Worm (Caenorhabditis elegans) whole organism, L2 larva: ENCODE results near the gene C17C3.3.

Source experiments
- F13H6.1 ChIP-seq: sonication (generic microtip); optimal IDR thresholded peaks from 2 replicates; lab custom pipeline; 2016; ENCODE audit warnings: missing genetic modification characterization, missing compliant biosample characterization
- R02D3.7 ChIP-seq: fragments of 150-350 bp; optimal IDR thresholded peaks from 2 replicates; lab custom pipeline; 2014; ENCODE audit warnings: missing biosample characterization, missing genetic modification characterization
- Y55F3AM.14 ChIP-seq: fragments of 200-800 bp; sonication (Bioruptor generic); optimal IDR thresholded peaks from 2 replicates; lab custom pipeline; 2018; ENCODE audit warnings: mild to moderate bottlenecking, missing genetic modification characterization, missing compliant biosample characterization
- ZK546.5 ChIP-seq: sonication (generic microtip); optimal IDR thresholded peaks from 2 replicates; lab custom pipeline; 2017; ENCODE audit warnings: missing biosample characterization, missing genetic modification characterization
- aly-2 ChIP-seq: fragments of 150-350 bp; optimal IDR thresholded peaks from 2 replicates; lab custom pipeline; 2014; ENCODE audit warnings: missing biosample characterization, missing genetic modification characterization
- blmp-1 ChIP-seq: sonication (generic microtip); optimal IDR thresholded peaks from 2 replicates; lab custom pipeline; 2017; ENCODE audit warnings: missing genetic modification characterization, mild to moderate bottlenecking, missing compliant biosample characterization, antibody characterized with exemption, moderate library complexity; ENCODE audit not compliant: insufficient read depth
- ceh-16 ChIP-seq: fragments of 150-350 bp; optimal IDR thresholded peaks from 2 replicates; lab custom pipeline; 2014; ENCODE audit warnings: missing biosample characterization, missing genetic modification characterization
- crh-2 ChIP-seq: sonication (generic microtip); optimal IDR thresholded peaks from 2 replicates; lab custom pipeline; 2017; ENCODE audit warnings: missing biosample characterization, missing genetic modification characterization
- dmd-4 ChIP-seq: sonication (generic microtip); optimal IDR thresholded peaks from 2 replicates; lab custom pipeline; 2017; ENCODE audit warnings: missing biosample characterization, missing genetic modification characterization
- elt-3 ChIP-seq: sonication (generic microtip); optimal IDR thresholded peaks from 2 replicates; lab custom pipeline; 2017; ENCODE audit warnings: missing biosample characterization, missing genetic modification characterization
- fos-1 ChIP-seq: fragments of 150-350 bp; optimal IDR thresholded peaks from 2 replicates; lab custom pipeline; 2014; ENCODE audit warnings: missing biosample characterization, missing genetic modification characterization
- gmeb-1 ChIP-seq: fragments of 150-350 bp; optimal IDR thresholded peaks from 2 replicates; lab custom pipeline; 2014; ENCODE audit warnings: missing biosample characterization, missing genetic modification characterization
- lin-13 ChIP-seq: fragments of 150-350 bp; optimal IDR thresholded peaks from 2 replicates; lab custom pipeline; 2014; ENCODE audit warnings: missing biosample characterization, missing genetic modification reagents, missing genetic modification characterization
- lin-39 ChIP-seq: fragments of 150-350 bp; optimal IDR thresholded peaks from 2 replicates; lab custom pipeline; 2014; ENCODE audit warnings: missing biosample characterization, missing genetic modification reagents, missing genetic modification characterization
- lsy-2 ChIP-seq, 2 experiments: fragments of 150-350 bp in 1 of 2; sonication (generic microtip) in 1 of 2; optimal IDR thresholded peaks; 2 replicates each; lab custom pipeline; 2014 to 2017; ENCODE audit warnings: missing biosample characterization in 2 of 2, missing genetic modification characterization in 2 of 2
- mab-5 ChIP-seq: fragments of 150-350 bp; optimal IDR thresholded peaks from 2 replicates; lab custom pipeline; 2014; ENCODE audit warnings: missing biosample characterization, missing genetic modification characterization
- mdl-1 ChIP-seq, 2 experiments: fragments of 150-350 bp in 1 of 2; sonication (generic microtip) in 1 of 2; optimal IDR thresholded peaks; 2 replicates each; lab custom pipeline; 2017; ENCODE audit warnings: missing biosample characterization in 2 of 2, missing genetic modification characterization in 2 of 2
- nhr-10 ChIP-seq: sonication (generic microtip); optimal IDR thresholded peaks from 2 replicates; lab custom pipeline; 2017; ENCODE audit warnings: missing biosample characterization, missing genetic modification characterization
- nhr-11 ChIP-seq: fragments of 150-350 bp; optimal IDR thresholded peaks from 2 replicates; lab custom pipeline; 2014; ENCODE audit warnings: missing biosample characterization, missing genetic modification characterization
- nhr-12 ChIP-seq: fragments of 150-350 bp; optimal IDR thresholded peaks from 2 replicates; lab custom pipeline; 2014; ENCODE audit warnings: missing biosample characterization, missing genetic modification characterization
- nhr-23 ChIP-seq: fragments of 150-350 bp; optimal IDR thresholded peaks from 2 replicates; lab custom pipeline; 2014; ENCODE audit warnings: missing biosample characterization, missing genetic modification reagents, missing genetic modification characterization
- nhr-237 ChIP-seq: fragments of 150-350 bp; optimal IDR thresholded peaks from 2 replicates; lab custom pipeline; 2014; ENCODE audit warnings: missing biosample characterization, missing genetic modification characterization
- nhr-25 ChIP-seq: fragments of 150-350 bp; sonication (generic microtip); optimal IDR thresholded peaks from 3 replicates; lab custom pipeline; 2014; ENCODE audit warnings: missing biosample characterization, missing genetic modification characterization
- sma-3 ChIP-seq: sonication (generic microtip); optimal IDR thresholded peaks from 2 replicates; lab custom pipeline; 2016; ENCODE audit warnings: missing genetic modification reagents, missing genetic modification characterization, missing compliant biosample characterization
- sma-9 ChIP-seq, 2 experiments: fragments of 150-350 bp in 1 of 2; sonication (generic microtip) in 1 of 2; optimal IDR thresholded peaks; 2 replicates each; lab custom pipeline; 2014 to 2016; ENCODE audit warnings: missing genetic modification characterization in 2 of 2, mild to moderate bottlenecking in 1 of 2, missing biosample characterization in 1 of 2, missing compliant biosample characterization in 1 of 2, missing genetic modification reagents in 1 of 2, moderate library complexity in 1 of 2
- snpc-4 ChIP-seq: fragments of 150-350 bp; optimal IDR thresholded peaks from 2 replicates; lab custom pipeline; 2014; ENCODE audit warnings: missing biosample characterization, missing genetic modification characterization
- unc-39 ChIP-seq: fragments of 150-350 bp; optimal IDR thresholded peaks from 2 replicates; lab custom pipeline; 2014; ENCODE audit warnings: missing biosample characterization, missing genetic modification characterization
- unc-55 ChIP-seq: fragments of 150-350 bp; sonication (generic microtip); optimal IDR thresholded peaks from 3 replicates; lab custom pipeline; 2014; ENCODE audit warnings: missing biosample characterization, missing genetic modification reagents, missing genetic modification characterization
- unc-62 ChIP-seq: fragments of 150-350 bp; optimal IDR thresholded peaks from 2 replicates; lab custom pipeline; 2014; ENCODE audit warnings: missing biosample characterization, missing genetic modification reagents, missing genetic modification characterization
- zag-1 ChIP-seq: fragments of 150-350 bp; optimal IDR thresholded peaks from 2 replicates; lab custom pipeline; 2014; ENCODE audit warnings: missing biosample characterization, missing genetic modification characterization
- ztf-1 ChIP-seq: fragments of 200-800 bp; sonication (Bioruptor generic); conservative IDR thresholded peaks from 2 replicates; pipeline ENCODE4 v1.3.6; 2022; ENCODE audit warnings: missing genetic modification characterization, missing compliant biosample characterization
- ztf-11 ChIP-seq: sonication (generic microtip); optimal IDR thresholded peaks from 2 replicates; lab custom pipeline; 2017; ENCODE audit warnings: missing biosample characterization, missing genetic modification characterization
- ztf-4 ChIP-seq: fragments of 150-350 bp; optimal IDR thresholded peaks from 2 replicates; lab custom pipeline; 2014; ENCODE audit warnings: missing biosample characterization, missing genetic modification characterization

C17C3.3 gene

DNA sequence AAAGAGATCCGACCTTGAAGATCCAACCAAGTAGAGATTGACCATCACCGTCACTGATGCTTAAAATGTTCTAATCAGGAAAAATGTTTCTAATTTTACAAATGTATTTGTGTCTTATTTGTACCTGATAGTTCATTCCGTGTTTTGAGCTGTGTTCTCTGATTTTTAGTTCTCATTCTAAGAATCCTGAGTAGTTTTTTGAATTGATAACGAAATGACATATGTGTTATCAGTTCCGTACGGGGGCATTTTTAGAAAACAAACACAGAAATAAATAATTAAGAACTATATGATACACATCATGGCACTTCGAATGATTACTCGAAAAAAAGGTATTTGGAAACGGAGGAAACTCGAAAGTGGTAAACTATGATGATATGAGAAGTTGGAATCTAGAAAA, 6.0 kb upstream of the C17C3.3 start:
- no peak for TF ChIP-seq nhr-11 (tag; lab: Kevin White, UChicago)
- TF ChIP-seq lin-13, result no peak
- no peak for TF ChIP-seq nhr-10 (tag; lab: Kevin White, UChicago)
- no peak for TF ChIP-seq lsy-2 (tag; optimal IDR thresholded peaks at IDR 0.05; lab: Kevin White, UChicago)
- no peak for TF ChIP-seq dmd-4 (tag; lab: Kevin White, UChicago)
- no peak for TF ChIP-seq elt-3
- no peak for TF ChIP-seq ZK546.5 (tag; lab: Kevin White, UChicago)
- TF ChIP-seq blmp-1 (tag; lab: Kevin White, UChicago), result no peak
- TF ChIP-seq aly-2, result no peak
- TF ChIP-seq crh-2, result no peak
- TF ChIP-seq nhr-12, result no peak
- no peak for TF ChIP-seq ztf-11 (tag; lab: Kevin White, UChicago)
- no peak for TF ChIP-seq lin-39
- no peak for TF ChIP-seq ceh-16 (tag; lab: Kevin White, UChicago)

DNA sequence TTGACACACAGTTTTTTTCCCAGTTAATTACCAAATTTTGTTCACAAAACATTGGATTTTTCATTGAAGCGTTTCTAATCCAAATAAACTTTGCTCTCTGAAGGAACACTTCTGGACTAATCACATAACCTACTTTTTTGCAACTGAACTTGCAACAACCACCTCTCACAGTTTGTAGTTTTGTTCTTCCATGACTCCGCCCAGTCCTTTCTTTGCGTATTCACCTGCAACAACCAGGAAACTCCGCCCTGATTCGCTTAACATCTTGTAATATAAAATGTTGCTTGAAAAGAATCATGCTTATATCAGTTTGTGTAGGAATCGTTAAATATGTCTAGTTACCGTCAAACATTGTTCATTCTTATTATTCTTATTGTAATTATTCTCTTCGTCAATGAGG, 5.1 kb upstream of the C17C3.3 start, which contains the start of gene ins-11:
Gene ins-11 (plus strand): TSS at position 301 of the 400 bp plus-strand sequence.
- TF ChIP-seq gmeb-1, result no peak
- no peak for TF ChIP-seq F13H6.1 (tag; lab: Kevin White, UChicago)
- no peak for TF ChIP-seq nhr-25 (tag; lab: Kevin White, UChicago)
- TF ChIP-seq nhr-23 (tag; lab: Kevin White, UChicago), result no peak
- no peak for TF ChIP-seq mdl-1 (tag; optimal IDR thresholded peaks at IDR 0.05; lab: Kevin White, UChicago)
- no peak for TF ChIP-seq zag-1
- TF ChIP-seq unc-55 (GFP tag; lab: Kevin White, UChicago), result no peak
- no peak for TF ChIP-seq unc-62 (GFP tag; lab: Kevin White, UChicago)
- TF ChIP-seq mab-5 (tag; lab: Kevin White, UChicago), result no peak
- TF ChIP-seq nhr-12, result no peak
- no peak for TF ChIP-seq R02D3.7 (tag; lab: Kevin White, UChicago)
- no peak for TF ChIP-seq sma-3
- no peak for TF ChIP-seq unc-39
- TF ChIP-seq lin-13, result no peak
- no peak for TF ChIP-seq fos-1 (tag; lab: Kevin White, UChicago)
- TF ChIP-seq, all 48 proteins: peak for 0

DNA sequence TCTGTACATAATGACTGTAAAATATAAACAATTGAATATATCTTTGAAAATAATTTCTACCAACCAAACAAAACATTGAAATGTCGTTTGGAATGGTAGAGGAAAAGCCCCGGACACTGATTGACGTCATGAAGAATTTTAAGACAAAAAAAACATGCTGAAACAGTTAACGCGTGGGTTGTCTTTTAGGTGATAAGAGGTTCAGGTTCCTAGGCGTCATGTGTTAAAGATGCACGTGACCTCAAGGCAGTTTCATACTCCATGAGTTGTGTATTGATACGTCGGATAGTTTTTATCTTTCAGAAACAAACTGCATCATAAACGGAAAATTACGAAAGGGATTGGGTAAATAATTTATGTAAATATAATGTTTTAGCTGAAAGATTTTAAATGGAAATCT, 4.4 kb upstream of the C17C3.3 start:
- TF ChIP-seq gmeb-1, result peak; percentile 38
- TF ChIP-seq ztf-1 (GFP tag; lab: Robert Waterston, UW), result no peak
- peak; percentile 60 for TF ChIP-seq sma-9 (GFP tag; optimal IDR thresholded peaks at IDR 0.05; lab: Kevin White, UChicago)
- TF ChIP-seq sma-9 (tag; optimal IDR thresholded peaks at IDR 0.05; lab: Kevin White, UChicago), result no peak
- no peak for TF ChIP-seq fos-1 (tag; lab: Kevin White, UChicago)
- no peak for TF ChIP-seq elt-3
- peak; percentile 14 for TF ChIP-seq crh-2

DNA sequence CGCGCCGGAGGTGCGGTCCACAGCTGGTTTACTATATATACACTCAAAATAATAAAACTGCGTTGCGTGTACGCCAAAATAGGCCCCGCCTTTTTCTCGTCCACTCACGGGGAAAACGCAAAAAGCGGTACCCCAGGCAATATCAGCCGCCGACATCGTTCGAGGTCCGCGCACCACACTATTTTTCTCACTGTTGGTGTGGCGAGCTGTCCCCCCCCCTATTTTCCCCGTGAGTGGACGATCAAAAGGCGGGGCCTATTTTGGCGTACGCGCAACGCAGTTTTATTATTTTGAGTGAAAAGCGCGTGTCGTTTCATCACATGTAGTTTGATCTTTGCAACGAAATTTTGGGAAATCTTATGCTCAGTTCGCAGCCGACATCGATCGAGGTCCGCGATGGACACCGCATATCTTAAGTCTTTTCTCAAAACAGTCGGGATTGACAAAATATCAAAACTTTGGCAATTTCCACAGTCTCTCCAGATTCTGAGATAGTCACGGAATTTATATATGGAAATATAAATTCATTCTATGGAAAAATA, 3.6 kb downstream of the C17C3.3 start:
- no peak for TF ChIP-seq snpc-4
- TF ChIP-seq ztf-1 (GFP tag; lab: Robert Waterston, UW), result no peak
- no peak for TF ChIP-seq R02D3.7 (tag; lab: Kevin White, UChicago)
- no peak for TF ChIP-seq aly-2
- TF ChIP-seq sma-9 (GFP tag; optimal IDR thresholded peaks at IDR 0.05; lab: Kevin White, UChicago), result no peak
- no peak for TF ChIP-seq sma-9 (tag; optimal IDR thresholded peaks at IDR 0.05; lab: Kevin White, UChicago)
- no peak for TF ChIP-seq Y55F3AM.14 (GFP tag; lab: Kevin White, UChicago)
- TF ChIP-seq lin-13, result no peak
- no peak for TF ChIP-seq nhr-237 (tag; lab: Kevin White, UChicago)

DNA sequence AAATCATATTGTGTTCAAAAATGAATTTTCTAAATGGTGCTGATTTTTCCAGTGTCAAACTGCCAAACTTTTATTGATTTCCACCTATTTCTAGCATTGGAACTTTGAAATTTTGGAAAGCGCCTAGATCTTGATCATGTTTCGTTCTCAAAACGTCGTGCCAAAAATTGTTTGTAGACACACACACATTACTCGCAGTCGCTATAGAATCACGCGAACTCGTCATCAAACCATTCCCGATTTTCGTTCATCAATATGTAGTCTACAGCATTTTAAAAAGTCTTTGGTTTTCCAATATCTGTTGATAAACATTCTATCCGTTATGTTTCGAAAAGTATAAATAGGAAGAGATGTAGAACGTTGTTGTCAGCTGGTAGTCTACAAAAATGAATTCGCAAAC, 8.7 kb downstream of the C17C3.3 start, which contains the start of the genes C17C3.1 and C17C3.15:
Gene C17C3.1 (plus strand): TSS at position 301 of the 400 bp plus-strand sequence.
Gene C17C3.15 (plus strand): TSS at position 383 of the 400 bp plus-strand sequence.
- TF ChIP-seq sma-9 (GFP tag; optimal IDR thresholded peaks at IDR 0.05; lab: Kevin White, UChicago) (peak; percentile 5), sma-9 (tag; optimal IDR thresholded peaks at IDR 0.05; lab: Kevin White, UChicago) (no peak), ztf-4 (tag; lab: Kevin White, UChicago) (no peak), gmeb-1 (no peak), nhr-11 (tag; lab: Kevin White, UChicago) (no peak)
